Fruit fly (Drosophila melanogaster) whole organism, embryonic: Measurements from ENCODE around the gene orb.

Experiments
- Antp ChIP-seq: fragments of 200-800 bp; sonication (Bioruptor generic); optimal IDR thresholded peaks from 3 replicates; lab custom pipeline; 2016; ENCODE audit warnings: missing biosample characterization, missing genetic modification characterization
- CG10209 ChIP-seq: fragments of 200-800 bp; sonication (Bioruptor generic); optimal IDR thresholded peaks from 3 replicates; lab custom pipeline; 2017; ENCODE audit warnings: missing biosample characterization, mild to moderate bottlenecking, missing genetic modification characterization, missing genetic modification reagents
- CG11398 ChIP-seq: fragments of 200-800 bp; sonication (Bioruptor generic); optimal IDR thresholded peaks from 2 replicates; lab custom pipeline; 2016; ENCODE audit warnings: missing biosample characterization, missing genetic modification characterization
- CG11456 ChIP-seq: fragments of 200-800 bp; sonication (Bioruptor generic); IDR thresholded peaks from 3 replicates; pipeline ENCODE4 v1.3.6; 2022; ENCODE audit warnings: missing biosample characterization, missing genetic modification characterization
- CG14014 ChIP-seq: fragments of 200-800 bp; sonication (Bioruptor generic); IDR thresholded peaks from 2 replicates; pipeline ENCODE4 v1.3.6; 2022; ENCODE audit warnings: missing biosample characterization, missing genetic modification characterization
- CG15479 ChIP-seq: fragments of 200-800 bp; sonication (Bioruptor generic); optimal IDR thresholded peaks from 3 replicates; lab custom pipeline; 2019; ENCODE audit warnings: missing biosample characterization, mild to moderate bottlenecking, missing genetic modification characterization, moderate library complexity
- CG17186 ChIP-seq: fragments of 200-800 bp; sonication (Bioruptor generic); optimal IDR thresholded peaks from 3 replicates; lab custom pipeline; 2017; ENCODE audit warnings: missing biosample characterization, missing genetic modification reagents, missing genetic modification characterization
- CG17359 ChIP-seq: fragments of 200-800 bp; sonication (Bioruptor generic); optimal IDR thresholded peaks from 3 replicates; lab custom pipeline; 2018; ENCODE audit warnings: missing biosample characterization, mild to moderate bottlenecking, missing genetic modification characterization, moderate library complexity
- CG30431 ChIP-seq: fragments of 200-800 bp; sonication (Bioruptor generic); optimal IDR thresholded peaks from 2 replicates; lab custom pipeline; 2017; ENCODE audit warnings: missing biosample characterization, missing genetic modification characterization
- CG3995 ChIP-seq: fragments of 200-800 bp; sonication (Bioruptor generic); optimal IDR thresholded peaks from 3 replicates; lab custom pipeline; 2016; ENCODE audit warnings: missing biosample characterization, missing genetic modification characterization
- CG4854 ChIP-seq: fragments of 200-800 bp; sonication (Bioruptor generic); optimal IDR thresholded peaks from 2 replicates; lab custom pipeline; 2016; ENCODE audit warnings: missing biosample characterization, missing genetic modification characterization, inconsistent platforms
- CG6254 ChIP-seq: fragments of 200-800 bp; sonication (Bioruptor generic); optimal IDR thresholded peaks from 3 replicates; lab custom pipeline; 2017; ENCODE audit warnings: mild to moderate bottlenecking, missing biosample characterization, missing genetic modification reagents, missing genetic modification characterization
- CG6683 ChIP-seq: fragments of 200-800 bp; sonication (Bioruptor generic); optimal IDR thresholded peaks from 2 replicates; lab custom pipeline; 2017; ENCODE audit warnings: missing biosample characterization, mild to moderate bottlenecking, missing genetic modification characterization, missing genetic modification reagents
- CG6813 ChIP-seq: fragments of 200-800 bp; sonication (Bioruptor generic); optimal IDR thresholded peaks from 2 replicates; lab custom pipeline; 2017; ENCODE audit warnings: missing biosample characterization, missing genetic modification characterization, mild to moderate bottlenecking, moderate library complexity, missing genetic modification reagents
- CG6854 ChIP-seq: fragments of 200-800 bp; sonication (Bioruptor generic); optimal IDR thresholded peaks from 3 replicates; lab custom pipeline; 2017; ENCODE audit warnings: missing biosample characterization, mild to moderate bottlenecking, missing genetic modification characterization
- CG7357 ChIP-seq: fragments of 200-800 bp; sonication (Bioruptor generic); IDR thresholded peaks from 3 replicates; pipeline ENCODE4 v1.3.6; 2022; ENCODE audit warnings: missing biosample characterization, missing genetic modification characterization
- CG7987 ChIP-seq: fragments of 200-800 bp; sonication (Bioruptor generic); optimal IDR thresholded peaks from 2 replicates; lab custom pipeline; 2018; ENCODE audit warnings: missing biosample characterization, mild to moderate bottlenecking, missing genetic modification characterization, moderate library complexity
- CG8089 ChIP-seq: fragments of 200-800 bp; sonication (Bioruptor generic); optimal IDR thresholded peaks from 3 replicates; lab custom pipeline; 2016; ENCODE audit warnings: missing biosample characterization, missing genetic modification characterization
- Dad ChIP-seq: fragments of 200-800 bp; sonication (Bioruptor generic); optimal IDR thresholded peaks from 3 replicates; lab custom pipeline; 2016; ENCODE audit warnings: missing biosample characterization, missing genetic modification characterization
- Ets65A ChIP-seq: fragments of 200-800 bp; sonication (Bioruptor generic); peaks from one replicate; lab custom pipeline; 2016; ENCODE audit warnings: missing biosample characterization, missing genetic modification characterization
- HmgD ChIP-seq: fragments of 200-800 bp; sonication (Bioruptor generic); optimal IDR thresholded peaks from 3 replicates; lab custom pipeline; 2016; ENCODE audit warnings: missing biosample characterization, missing genetic modification characterization
- Hmx ChIP-seq: fragments of 200-800 bp; sonication (Bioruptor generic); optimal IDR thresholded peaks from 2 replicates; lab custom pipeline; 2016; ENCODE audit warnings: missing biosample characterization, missing genetic modification characterization
- Hr39 ChIP-seq: fragments of >200 bp; optimal IDR thresholded peaks from 2 replicates; lab custom pipeline; 2017
- Med ChIP-seq: fragments of 200-800 bp; sonication (Bioruptor generic); peaks from one replicate; lab custom pipeline; 2016; ENCODE audit warnings: missing biosample characterization, missing genetic modification characterization, mild to moderate bottlenecking, inconsistent platforms, moderate library complexity
- Meics ChIP-seq: fragments of 200-800 bp; sonication (Bioruptor generic); optimal IDR thresholded peaks from 2 replicates; lab custom pipeline; 2017; ENCODE audit warnings: missing biosample characterization, mild to moderate bottlenecking, missing genetic modification characterization
- Oli ChIP-seq: fragments of 200-800 bp; sonication (Bioruptor generic); optimal IDR thresholded peaks from 2 replicates; lab custom pipeline; 2018; ENCODE audit warnings: missing biosample characterization, mild to moderate bottlenecking, missing genetic modification characterization, moderate library complexity
- Optix ChIP-seq: fragments of 200-800 bp; sonication (Bioruptor generic); IDR thresholded peaks from 3 replicates; pipeline ENCODE4 v1.3.6; 2022; ENCODE audit warnings: missing biosample characterization, missing genetic modification characterization
- Poxn ChIP-seq: fragments of 200-800 bp; sonication (Bioruptor generic); IDR thresholded peaks from 2 replicates; pipeline ENCODE4 v1.3.6; 2022; ENCODE audit warnings: missing biosample characterization, missing genetic modification characterization
- Ravus ChIP-seq: fragments of 200-800 bp; sonication (Bioruptor generic); IDR thresholded peaks from 2 replicates; pipeline ENCODE4 v1.3.6; 2022; ENCODE audit warnings: missing biosample characterization, missing genetic modification characterization
- Spps ChIP-seq: fragments of 200-800 bp; sonication (Bioruptor generic); optimal IDR thresholded peaks from 2 replicates; lab custom pipeline; 2018; ENCODE audit warnings: missing biosample characterization, mild to moderate bottlenecking, missing genetic modification characterization
- Sry-β ChIP-seq: fragments of 200-800 bp; sonication (Bioruptor generic); optimal IDR thresholded peaks from 2 replicates; lab custom pipeline; 2018; ENCODE audit warnings: missing biosample characterization, mild to moderate bottlenecking, missing genetic modification characterization, moderate library complexity
- Sry-δ ChIP-seq: fragments of 200-800 bp; sonication (Bioruptor generic); optimal IDR thresholded peaks from 2 replicates; lab custom pipeline; 2016; ENCODE audit warnings: missing biosample characterization, missing genetic modification characterization
- TFAM ChIP-seq: fragments of 200-800 bp; sonication (Bioruptor generic); optimal IDR thresholded peaks from 2 replicates; lab custom pipeline; 2017; ENCODE audit warnings: missing biosample characterization, missing genetic modification characterization, inconsistent platforms
- Trl ChIP-seq, 3 experiments: fragments of >200 bp in 2 of 3; fragments of 200-800 bp in 1 of 3; sonication (Bioruptor generic) in 1 of 3; optimal IDR thresholded peaks; 2 replicates in 1 of 3; 3 replicates in 2 of 3; lab custom pipeline; 2016 to 2017; ENCODE audit warnings: missing biosample characterization in 1 of 3, missing genetic modification characterization in 1 of 3
- abd-A ChIP-seq: fragments of 200-800 bp; sonication (Bioruptor generic); optimal IDR thresholded peaks from 3 replicates; lab custom pipeline; 2019; ENCODE audit warnings: missing biosample characterization, mild to moderate bottlenecking, missing genetic modification characterization, moderate library complexity
- al ChIP-seq: fragments of 200-800 bp; sonication (Bioruptor generic); IDR thresholded peaks from 2 replicates; pipeline ENCODE4 v1.3.6; 2022; ENCODE audit warnings: missing biosample characterization, missing genetic modification characterization
- cato ChIP-seq: fragments of 200-800 bp; sonication (Bioruptor generic); optimal IDR thresholded peaks from 2 replicates; lab custom pipeline; 2016; ENCODE audit warnings: missing biosample characterization, missing genetic modification characterization, borderline replicate concordance
- cg ChIP-seq: fragments of 200-800 bp; sonication (Bioruptor generic); optimal IDR thresholded peaks from 3 replicates; lab custom pipeline; 2019; ENCODE audit warnings: missing biosample characterization, mild to moderate bottlenecking, missing genetic modification characterization, moderate library complexity
- ci ChIP-seq: fragments of 200-800 bp; sonication (Bioruptor generic); IDR thresholded peaks from 3 replicates; pipeline ENCODE4 v1.3.6; 2022; ENCODE audit warnings: missing biosample characterization, missing genetic modification characterization
- croc ChIP-seq: fragments of 200-800 bp; sonication (Bioruptor generic); conservative IDR thresholded peaks from 3 replicates; pipeline ENCODE4 v1.3.6; 2022; ENCODE audit warnings: missing biosample characterization, missing genetic modification characterization
- dan ChIP-seq: fragments of 200-800 bp; sonication (Bioruptor generic); IDR thresholded peaks from 2 replicates; pipeline ENCODE4 v1.3.6; 2022; ENCODE audit warnings: missing biosample characterization, missing genetic modification characterization
- dati ChIP-seq: fragments of 200-800 bp; sonication (Bioruptor generic); IDR thresholded peaks from 2 replicates; pipeline ENCODE4 v1.3.6; 2022; ENCODE audit warnings: missing biosample characterization, missing genetic modification characterization
- ewg ChIP-seq: fragments of 200-800 bp; sonication (Bioruptor generic); optimal IDR thresholded peaks from 3 replicates; lab custom pipeline; 2017; ENCODE audit warnings: mild to moderate bottlenecking, missing biosample characterization, missing genetic modification reagents, missing genetic modification characterization
- jumu ChIP-seq: fragments of 200-800 bp; sonication (Bioruptor generic); optimal IDR thresholded peaks from 3 replicates; lab custom pipeline; 2016; ENCODE audit warnings: missing biosample characterization, missing genetic modification characterization
- pfk ChIP-seq: fragments of 200-800 bp; sonication (Bioruptor generic); optimal IDR thresholded peaks from 2 replicates; lab custom pipeline; 2018; ENCODE audit warnings: missing biosample characterization, mild to moderate bottlenecking, missing genetic modification characterization, moderate library complexity
- pzg ChIP-seq: fragments of 200-800 bp; sonication (Bioruptor generic); optimal IDR thresholded peaks from 3 replicates; lab custom pipeline; 2018; ENCODE audit warnings: missing biosample characterization, mild to moderate bottlenecking, missing genetic modification characterization, moderate library complexity
- scrt ChIP-seq: fragments of 200-800 bp; sonication (Bioruptor generic); optimal IDR thresholded peaks from 2 replicates; lab custom pipeline; 2018; ENCODE audit warnings: missing biosample characterization, mild to moderate bottlenecking, missing genetic modification characterization, moderate library complexity
- slbo ChIP-seq: fragments of 200-800 bp; sonication (Bioruptor generic); IDR thresholded peaks from 2 replicates; pipeline ENCODE4 v1.3.6; 2022; ENCODE audit warnings: missing biosample characterization, missing genetic modification characterization
- toy ChIP-seq: fragments of 200-800 bp; sonication (Bioruptor generic); IDR thresholded peaks from 2 replicates; pipeline ENCODE4 v1.3.6; 2022; ENCODE audit warnings: missing biosample characterization, missing genetic modification characterization
- twi ChIP-seq: fragments of 200-800 bp; optimal IDR thresholded peaks from 2 replicates; lab custom pipeline; 2019; ENCODE audit warnings: missing biosample characterization, mild to moderate bottlenecking, missing genetic modification characterization, moderate library complexity

Gene orb

DNA sequence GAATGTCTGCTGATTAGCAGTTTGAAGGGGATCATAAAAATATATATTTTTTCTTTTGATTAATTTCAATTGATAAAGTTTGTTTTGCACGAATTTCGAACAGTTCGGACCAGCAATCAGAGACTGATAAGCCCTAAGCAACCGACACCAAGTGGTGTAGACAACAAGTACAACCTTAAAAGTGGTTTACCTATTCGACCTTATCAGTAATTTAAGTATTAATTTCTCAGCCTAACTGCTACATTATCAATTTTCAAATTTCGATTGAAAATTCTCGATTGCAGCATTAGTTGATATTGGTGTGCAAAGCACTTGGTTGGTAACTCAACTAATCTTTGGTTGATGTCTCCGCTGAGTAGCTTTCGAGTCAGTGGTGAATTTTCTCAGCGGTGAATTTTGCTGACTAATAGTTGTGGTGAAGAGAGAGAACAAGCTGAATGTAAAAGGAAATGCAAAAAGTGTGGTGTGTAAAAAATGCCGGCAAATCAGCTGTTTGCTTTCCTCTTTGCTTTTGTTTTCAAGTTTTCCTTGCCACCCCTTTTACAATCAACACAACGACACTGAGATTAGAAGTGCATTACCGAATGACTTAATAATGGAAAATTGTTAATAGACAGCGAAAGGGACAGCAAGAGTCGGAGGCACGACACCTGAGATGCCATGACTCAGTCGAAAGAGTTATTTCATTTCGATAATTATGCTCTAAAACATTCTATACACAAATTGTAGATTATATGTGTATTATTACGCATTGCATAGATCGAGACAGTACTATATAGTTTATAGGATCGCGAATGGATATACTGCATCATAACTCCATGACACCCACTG lies 65.8 kb downstream of the orb start (continued):
- TF ChIP-seq CG4854 (GFP tag; lab: Kevin White, UChicago) (no peak), CG6254 (GFP tag; lab: Kevin White, UChicago) (no peak), scrt (GFP tag; lab: Kevin White, UChicago) (peak; percentile 40), dan (no peak), twi (no peak), CG11398 (GFP tag; lab: Kevin White, UChicago) (no peak), Optix (GFP tag; lab: Robert Waterston, UW) (no peak), Poxn (no peak), CG11456 (GFP tag; lab: Robert Waterston, UW) (no peak), CG3995 (GFP tag; lab: Kevin White, UChicago) (no peak), jumu (no peak), CG30431 (GFP tag; lab: Kevin White, UChicago) (no peak), ci (GFP tag; lab: Robert Waterston, UW) (no peak), CG10209 (GFP tag; lab: Kevin White, UChicago) (no peak), ewg (GFP tag; lab: Kevin White, UChicago) (no peak), Sry-δ (peak; percentile 68), cg (peak; percentile 35), CG17359 (tag; lab: Kevin White, UChicago) (no peak), CG6683 (no peak), Hmx (no peak), cato (GFP tag; lab: Kevin White, UChicago) (no peak), CG7987 (GFP tag; lab: Kevin White, UChicago) (peak; percentile 43), toy (GFP tag; lab: Robert Waterston, UW) (no peak), CG6854 (GFP tag; lab: Kevin White, UChicago) (no peak), CG15479 (GFP tag; lab: Kevin White, UChicago) (no peak), Meics (GFP tag; lab: Kevin White, UChicago) (no peak), CG17186 (GFP tag; lab: Kevin White, UChicago) (no peak), Trl (optimal IDR thresholded peaks at IDR 0.05; lab: Kevin White, UChicago) (peak; percentile 14 to 24), Trl (GFP tag; optimal IDR thresholded peaks at IDR 0.05; lab: Kevin White, UChicago) (no peak), Sry-β (GFP tag; lab: Kevin White, UChicago) (no peak), CG14014 (GFP tag; lab: Robert Waterston, UW) (no peak), Med (GFP tag; lab: Kevin White, UChicago) (peak; percentile 74), pzg (GFP tag; lab: Kevin White, UChicago) (peak; percentile 89), HmgD (no peak), slbo (no peak), croc (GFP tag; lab: Robert Waterston, UW) (no peak), abd-A (tag; lab: Kevin White, UChicago) (peak; percentile 83), al (GFP tag; lab: Robert Waterston, UW) (no peak), CG8089 (GFP tag; lab: Kevin White, UChicago) (no peak), Antp (no peak), CG6813 (GFP tag; lab: Kevin White, UChicago) (no peak), dati (no peak), Dad (GFP tag; lab: Kevin White, UChicago) (no peak), Spps (tag; lab: Kevin White, UChicago) (no peak), Ravus (no peak), pfk (GFP tag; lab: Kevin White, UChicago) (peak; percentile 20), Oli (tag; lab: Kevin White, UChicago) (no peak), CG7357 (GFP tag; lab: Robert Waterston, UW) (no peak), Hr39 (lab: Kevin White, UChicago) (no peak), TFAM (no peak), Ets65A (GFP tag; lab: Kevin White, UChicago) (no peak)
